Worm (Caenorhabditis elegans): ENCODE results near the gene crn-5.

crn-5 gene

ce11 chrII:10555484-10556075, 37.0 kb upstream of the crn-5 start (continued):
- peak; percentile 67 for TF ChIP-seq nhr-19 (GFP tag; conservative IDR thresholded peaks at IDR 0.05)
- TF ChIP-seq grh-1 (GFP tag; IDR thresholded peaks at IDR 0.05): 0 out of 2 replicates have a peak, but pooled peaks have one; percentile 37
- no peak for TF ChIP-seq fos-1 (tag; optimal IDR thresholded peaks at IDR 0.05)
- TF ChIP-seq skn-1 (tag; optimal IDR thresholded peaks at IDR 0.05): peak; percentile 57
- TF ChIP-seq elt-2 (tag; optimal IDR thresholded peaks at IDR 0.05): peak; percentile 61
- TF ChIP-seq ceh-90 (tag; optimal IDR thresholded peaks at IDR 0.05): no peak
- TF ChIP-seq aha-1 (tag; optimal IDR thresholded peaks at IDR 0.05): peak; percentile 44
- peak; percentile 69 for TF ChIP-seq rnt-1 (tag; optimal IDR thresholded peaks at IDR 0.05)
- TF ChIP-seq mab-9 (GFP tag; IDR thresholded peaks at IDR 0.05): no peak
- TF ChIP-seq hlh-4 (tag; optimal IDR thresholded peaks at IDR 0.05): no peak
- peak; percentile 97 for TF ChIP-seq nhr-85 (tag)
- peak; percentile 25 for TF ChIP-seq snpc-4 (tag; optimal IDR thresholded peaks at IDR 0.05)
- TF ChIP-seq nhr-76 (tag; optimal IDR thresholded peaks at IDR 0.05): no peak
- TF ChIP-seq nhr-28 (tag; optimal IDR thresholded peaks at IDR 0.05): no peak
- TF ChIP-seq C34B4.2 (tag; optimal IDR thresholded peaks at IDR 0.05): no peak
- TF ChIP-seq ceh-82 (tag; optimal IDR thresholded peaks at IDR 0.05): peak in 1 of 3 experiments; percentile 17
- peak; percentile 16 to 47 (median 18) for TF ChIP-seq dpl-1 (GFP tag; optimal IDR thresholded peaks at IDR 0.05)
- TF ChIP-seq lsy-2 (tag; optimal IDR thresholded peaks at IDR 0.05): peak; percentile 44 to 68
- no peak for TF ChIP-seq unc-86 (tag; optimal IDR thresholded peaks at IDR 0.05)
- no peak for TF ChIP-seq nhr-12 (tag; optimal IDR thresholded peaks at IDR 0.05)
- no peak for TF ChIP-seq nhr-84 (tag; optimal IDR thresholded peaks at IDR 0.05)
- TF ChIP-seq efl-3 (GFP tag; optimal IDR thresholded peaks at IDR 0.05): no peak
- no peak for TF ChIP-seq lin-15B (tag; optimal IDR thresholded peaks at IDR 0.05)
- no peak for TF ChIP-seq sox-4 (tag; optimal IDR thresholded peaks at IDR 0.05)
- TF ChIP-seq pag-3 (tag; optimal IDR thresholded peaks at IDR 0.05; ENCODE audit: borderline replicate concordance, insufficient read depth): no peak
- TF ChIP-seq aly-2 (tag; optimal IDR thresholded peaks at IDR 0.05): no peak
- no peak for TF ChIP-seq ceh-63 (GFP tag; optimal IDR thresholded peaks at IDR 0.05)
- peak; percentile 89 for TF ChIP-seq lin-14 (GFP tag; optimal IDR thresholded peaks at IDR 0.05)
- no peak for TF ChIP-seq vab-15 (tag; optimal IDR thresholded peaks at IDR 0.05)
- no peak for TF ChIP-seq unc-98 (GFP tag; IDR thresholded peaks at IDR 0.05)
- TF ChIP-seq ama-1 (optimal IDR thresholded peaks at IDR 0.05): peak; percentile 64
- TF ChIP-seq hlh-17 (GFP tag; optimal IDR thresholded peaks at IDR 0.05; ENCODE audit: borderline replicate concordance): no peak
- peak; percentile 80 for TF ChIP-seq nhr-20 (tag; optimal IDR thresholded peaks at IDR 0.05)
- peak; percentile 92 for TF ChIP-seq nhr-71 (tag; optimal IDR thresholded peaks at IDR 0.05)
- peak; percentile 55 for TF ChIP-seq xbp-1 (tag; optimal IDR thresholded peaks at IDR 0.05)
- peak; percentile 27; the same call in 1 of the 2 replicates for TF ChIP-seq ceh-88 (GFP tag; IDR thresholded peaks at IDR 0.05)
- peak; percentile 46 for TF ChIP-seq lir-3 (tag; optimal IDR thresholded peaks at IDR 0.05; ENCODE audit: poor library complexity)
- no peak for TF ChIP-seq zag-1 (tag; optimal IDR thresholded peaks at IDR 0.05)
- peak; percentile 84 for TF ChIP-seq nhr-90 (tag; optimal IDR thresholded peaks at IDR 0.05; ENCODE audit: poor library complexity)
- TF ChIP-seq C16A3.4 (tag; optimal IDR thresholded peaks at IDR 0.05): peak; percentile 10
- TF ChIP-seq lin-35 (GFP tag; optimal IDR thresholded peaks at IDR 0.05): peak; percentile 25 to 73
- TF ChIP-seq pax-3 (tag; optimal IDR thresholded peaks at IDR 0.05): no peak
- no peak for TF ChIP-seq C04F5.9 (tag; optimal IDR thresholded peaks at IDR 0.05)

Measured in whole organism, L1 larva.